Fruit fly (Drosophila melanogaster) whole organism, embryonic: ENCODE results near the gene Muc30E.

Experiments
- Abd-B ChIP-seq: fragments of 200-800 bp; sonication (Bioruptor generic); optimal IDR thresholded peaks from 2 replicates; lab custom pipeline; 2018; ENCODE audit warnings: missing biosample characterization, mild to moderate bottlenecking, missing genetic modification characterization, moderate library complexity
- CG1024 ChIP-seq: fragments of 200-800 bp; sonication (Bioruptor generic); IDR thresholded peaks from 2 replicates; pipeline ENCODE4 v1.3.6; 2022; ENCODE audit warnings: missing biosample characterization, missing genetic modification characterization
- CG12104 ChIP-seq: fragments of 200-800 bp; sonication (Bioruptor generic); optimal IDR thresholded peaks from 3 replicates; lab custom pipeline; 2016; ENCODE audit warnings: missing biosample characterization, missing genetic modification characterization
- CG12769 ChIP-seq: fragments of 200-800 bp; sonication (Bioruptor generic); optimal IDR thresholded peaks from 2 replicates; lab custom pipeline; 2019; ENCODE audit warnings: missing biosample characterization, mild to moderate bottlenecking, missing genetic modification characterization, moderate library complexity
- CG17186 ChIP-seq: fragments of 200-800 bp; sonication (Bioruptor generic); optimal IDR thresholded peaks from 3 replicates; lab custom pipeline; 2017; ENCODE audit warnings: missing biosample characterization, missing genetic modification reagents, missing genetic modification characterization
- CG18476 ChIP-seq: fragments of 200-800 bp; sonication (Bioruptor generic); optimal IDR thresholded peaks from 2 replicates; lab custom pipeline; 2016; ENCODE audit warnings: missing biosample characterization, mild to moderate bottlenecking, missing genetic modification characterization
- CG18619 ChIP-seq: fragments of 200-800 bp; sonication (Bioruptor generic); optimal IDR thresholded peaks from 3 replicates; lab custom pipeline; 2017; ENCODE audit warnings: missing biosample characterization, mild to moderate bottlenecking, missing genetic modification characterization
- CG2116 ChIP-seq: fragments of 200-800 bp; sonication (Bioruptor generic); optimal IDR thresholded peaks from 3 replicates; lab custom pipeline; 2018; ENCODE audit warnings: missing biosample characterization, mild to moderate bottlenecking, missing genetic modification characterization
- CG31224 ChIP-seq: fragments of 200-800 bp; sonication (Bioruptor generic); IDR thresholded peaks from 2 replicates; pipeline ENCODE4 v1.3.6; 2022; ENCODE audit warnings: missing biosample characterization, missing genetic modification characterization
- CG32767 ChIP-seq: fragments of 200-800 bp; sonication (Bioruptor generic); IDR thresholded peaks from 2 replicates; pipeline ENCODE4 v1.3.6; 2022; ENCODE audit warnings: missing biosample characterization, missing genetic modification characterization
- CG33213 ChIP-seq: fragments of 200-800 bp; sonication (Bioruptor generic); optimal IDR thresholded peaks from 3 replicates; lab custom pipeline; 2016; ENCODE audit warnings: missing biosample characterization, missing genetic modification characterization
- CG3407 ChIP-seq: fragments of 200-800 bp; sonication (Bioruptor generic); optimal IDR thresholded peaks from 2 replicates; lab custom pipeline; 2018; ENCODE audit warnings: missing biosample characterization, mild to moderate bottlenecking, missing genetic modification characterization
- CG4360 ChIP-seq: fragments of 200-800 bp; sonication (Bioruptor generic); IDR thresholded peaks from 2 replicates; pipeline ENCODE4 v1.3.6; 2022; ENCODE audit warnings: missing biosample characterization, missing genetic modification characterization
- CG6813 ChIP-seq: fragments of 200-800 bp; sonication (Bioruptor generic); optimal IDR thresholded peaks from 2 replicates; lab custom pipeline; 2017; ENCODE audit warnings: missing biosample characterization, missing genetic modification characterization, mild to moderate bottlenecking, moderate library complexity, missing genetic modification reagents
- CG7556 ChIP-seq: fragments of 200-800 bp; sonication (Bioruptor generic); optimal IDR thresholded peaks from 2 replicates; lab custom pipeline; 2017; ENCODE audit warnings: missing biosample characterization, mild to moderate bottlenecking, missing genetic modification characterization
- CG8290 ChIP-seq, 3 experiments: fragments of 200-800 bp; sonication (Bioruptor generic); optimal IDR thresholded peaks; 2 replicates each; lab custom pipeline; 2016 to 2019; ENCODE audit warnings: missing biosample characterization in 3 of 3, missing genetic modification characterization in 3 of 3, mild to moderate bottlenecking in 2 of 3, moderate library complexity in 1 of 3
- CG9817 ChIP-seq: fragments of 200-800 bp; sonication (Bioruptor generic); optimal IDR thresholded peaks from 2 replicates; lab custom pipeline; 2018; ENCODE audit warnings: missing biosample characterization, mild to moderate bottlenecking, missing genetic modification characterization, moderate library complexity
- CG9932 ChIP-seq: fragments of 200-800 bp; sonication (Bioruptor generic); IDR thresholded peaks from 2 replicates; pipeline ENCODE4 v1.3.6; 2022; ENCODE audit warnings: missing biosample characterization, missing genetic modification characterization
- Camta ChIP-seq: fragments of 200-800 bp; sonication (Bioruptor generic); optimal IDR thresholded peaks from 2 replicates; lab custom pipeline; 2016; ENCODE audit warnings: missing biosample characterization, missing genetic modification characterization
- CkIIα-i1 ChIP-seq: fragments of 200-800 bp; sonication (Bioruptor generic); IDR thresholded peaks from 2 replicates; pipeline ENCODE4 v1.3.6; 2022; ENCODE audit warnings: missing biosample characterization, missing genetic modification characterization
- Dad ChIP-seq: fragments of 200-800 bp; sonication (Bioruptor generic); optimal IDR thresholded peaks from 3 replicates; lab custom pipeline; 2016; ENCODE audit warnings: missing biosample characterization, missing genetic modification characterization
- Dek ChIP-seq: fragments of 200-800 bp; sonication (Bioruptor generic); optimal IDR thresholded peaks from 3 replicates; lab custom pipeline; 2019; ENCODE audit warnings: missing biosample characterization, mild to moderate bottlenecking, missing genetic modification characterization, moderate library complexity
- Dip2 ChIP-seq: fragments of 200-800 bp; sonication (Bioruptor generic); IDR thresholded peaks from 2 replicates; pipeline ENCODE4 v1.3.6; 2022; ENCODE audit warnings: missing biosample characterization, missing genetic modification characterization
- E2f1 ChIP-seq: fragments of 200-800 bp; sonication (Bioruptor generic); IDR thresholded peaks from 2 replicates; pipeline ENCODE4 v1.3.6; 2022; ENCODE audit warnings: missing biosample characterization, missing genetic modification characterization
- E2f2 ChIP-seq: fragments of 200-800 bp; sonication (Bioruptor generic); IDR thresholded peaks from 2 replicates; pipeline ENCODE4 v1.3.6; 2022; ENCODE audit warnings: missing biosample characterization, missing genetic modification characterization
- H15 ChIP-seq: fragments of 200-800 bp; sonication (Bioruptor generic); IDR thresholded peaks from 3 replicates; pipeline ENCODE4 v1.3.6; 2022; ENCODE audit warnings: missing biosample characterization, missing genetic modification characterization
- H2.0 ChIP-seq: fragments of 200-800 bp; sonication (Bioruptor generic); IDR thresholded peaks from 2 replicates; pipeline ENCODE4 v1.3.6; 2022; ENCODE audit warnings: missing biosample characterization, missing genetic modification characterization
- HLHmδ ChIP-seq: fragments of 200-800 bp; sonication (Bioruptor generic); optimal IDR thresholded peaks from 2 replicates; lab custom pipeline; 2018; ENCODE audit warnings: missing biosample characterization, mild to moderate bottlenecking, missing genetic modification characterization, moderate library complexity
- Hr39 ChIP-seq: fragments of >200 bp; optimal IDR thresholded peaks from 2 replicates; lab custom pipeline; 2017
- Kr ChIP-seq: fragments of 200-800 bp; sonication (Bioruptor generic); optimal IDR thresholded peaks from 2 replicates; lab custom pipeline; 2017; ENCODE audit warnings: missing biosample characterization, mild to moderate bottlenecking, missing genetic modification characterization
- Spps ChIP-seq: fragments of 200-800 bp; sonication (Bioruptor generic); optimal IDR thresholded peaks from 2 replicates; lab custom pipeline; 2018; ENCODE audit warnings: missing biosample characterization, mild to moderate bottlenecking, missing genetic modification characterization
- Stat92E ChIP-seq, 3 experiments: fragments of >200 bp in 2 of 3; fragments of 200-800 bp in 1 of 3; sonication (Bioruptor generic) in 1 of 3; optimal IDR thresholded peaks; 2 replicates each; lab custom pipeline; 2017 to 2019; ENCODE audit warnings: missing biosample characterization in 3 of 3, missing genetic modification characterization in 3 of 3, mild to moderate bottlenecking in 1 of 3, moderate library complexity in 1 of 3
- al ChIP-seq: fragments of 200-800 bp; sonication (Bioruptor generic); IDR thresholded peaks from 2 replicates; pipeline ENCODE4 v1.3.6; 2022; ENCODE audit warnings: missing biosample characterization, missing genetic modification characterization
- ato ChIP-seq: fragments of 200-800 bp; sonication (Bioruptor generic); IDR thresholded peaks from 2 replicates; pipeline ENCODE4 v1.3.6; 2022; ENCODE audit warnings: missing biosample characterization, missing genetic modification characterization; ENCODE audit not compliant: partially characterized antibody
- btn ChIP-seq: fragments of 200-800 bp; sonication (Bioruptor generic); optimal IDR thresholded peaks from 2 replicates; lab custom pipeline; 2016; ENCODE audit warnings: missing biosample characterization, missing genetic modification characterization
- croc ChIP-seq: fragments of 200-800 bp; sonication (Bioruptor generic); conservative IDR thresholded peaks from 3 replicates; pipeline ENCODE4 v1.3.6; 2022; ENCODE audit warnings: missing biosample characterization, missing genetic modification characterization
- crol ChIP-seq: fragments of 200-800 bp; sonication (Bioruptor generic); IDR thresholded peaks from 2 replicates; pipeline ENCODE4 v1.3.6; 2022; ENCODE audit warnings: missing biosample characterization, missing genetic modification characterization
- dati ChIP-seq: fragments of 200-800 bp; sonication (Bioruptor generic); IDR thresholded peaks from 2 replicates; pipeline ENCODE4 v1.3.6; 2022; ENCODE audit warnings: missing biosample characterization, missing genetic modification characterization
- ems ChIP-seq: fragments of 200-800 bp; sonication (Bioruptor generic); optimal IDR thresholded peaks from 3 replicates; lab custom pipeline; 2016; ENCODE audit warnings: missing biosample characterization, missing genetic modification characterization
- grn ChIP-seq: fragments of 200-800 bp; sonication (Bioruptor generic); optimal IDR thresholded peaks from 3 replicates; lab custom pipeline; 2017; ENCODE audit warnings: missing biosample characterization, missing genetic modification characterization
- ind ChIP-seq: fragments of 200-800 bp; sonication (Bioruptor generic); optimal IDR thresholded peaks from 3 replicates; lab custom pipeline; 2016; ENCODE audit warnings: missing biosample characterization, missing genetic modification characterization
- luna ChIP-seq: fragments of 200-800 bp; sonication (Bioruptor generic); optimal IDR thresholded peaks from 2 replicates; lab custom pipeline; 2016; ENCODE audit warnings: missing biosample characterization, missing genetic modification characterization
- mld ChIP-seq: fragments of 200-800 bp; sonication (Bioruptor generic); IDR thresholded peaks from 3 replicates; pipeline ENCODE4 v1.3.6; 2022; ENCODE audit warnings: missing biosample characterization, missing genetic modification characterization; ENCODE audit not compliant: partially characterized antibody
- oc ChIP-seq: fragments of 200-800 bp; sonication (Bioruptor generic); optimal IDR thresholded peaks from 2 replicates; lab custom pipeline; 2018; ENCODE audit warnings: missing biosample characterization, mild to moderate bottlenecking, missing genetic modification characterization, moderate library complexity
- pan ChIP-seq, 4 experiments: fragments of >200 bp in 3 of 4; fragments of 200-800 bp in 1 of 4; sonication (Bioruptor generic) in 1 of 4; optimal IDR thresholded peaks in 3 of 4; IDR thresholded peaks in 1 of 4; 2 replicates each; pipeline versions ENCODE4 v1.3.6 to Lab custom; 2017 to 2022; ENCODE audit warnings: missing biosample characterization in 2 of 4, missing genetic modification characterization in 2 of 4, mixed read lengths in 1 of 4
- rib ChIP-seq: fragments of 200-800 bp; sonication (Bioruptor generic); IDR thresholded peaks from 2 replicates; pipeline ENCODE4 v1.3.6; 2022; ENCODE audit warnings: missing biosample characterization, missing genetic modification characterization
- sens ChIP-seq: fragments of 200-800 bp; sonication (Bioruptor generic); peaks from one replicate; lab custom pipeline; 2016; ENCODE audit warnings: missing biosample characterization, missing genetic modification characterization
- seq ChIP-seq: fragments of 200-800 bp; sonication (Bioruptor generic); IDR thresholded peaks from 2 replicates; pipeline ENCODE4 v1.3.6; 2022; ENCODE audit warnings: missing biosample characterization, missing genetic modification characterization
- sima ChIP-seq: fragments of 200-800 bp; sonication (Bioruptor generic); optimal IDR thresholded peaks from 2 replicates; lab custom pipeline; 2016; ENCODE audit warnings: missing biosample characterization, missing genetic modification characterization
- toy ChIP-seq: fragments of 200-800 bp; sonication (Bioruptor generic); IDR thresholded peaks from 2 replicates; pipeline ENCODE4 v1.3.6; 2022; ENCODE audit warnings: missing biosample characterization, missing genetic modification characterization
- trh ChIP-seq: fragments of 200-800 bp; sonication (Bioruptor generic); optimal IDR thresholded peaks from 2 replicates; lab custom pipeline; 2016; ENCODE audit warnings: missing biosample characterization, missing genetic modification characterization
- zen ChIP-seq: fragments of 200-800 bp; sonication (Bioruptor generic); optimal IDR thresholded peaks from 3 replicates; lab custom pipeline; 2018; ENCODE audit warnings: missing biosample characterization, mild to moderate bottlenecking, missing genetic modification characterization, moderate library complexity

Muc30E gene

DNA sequence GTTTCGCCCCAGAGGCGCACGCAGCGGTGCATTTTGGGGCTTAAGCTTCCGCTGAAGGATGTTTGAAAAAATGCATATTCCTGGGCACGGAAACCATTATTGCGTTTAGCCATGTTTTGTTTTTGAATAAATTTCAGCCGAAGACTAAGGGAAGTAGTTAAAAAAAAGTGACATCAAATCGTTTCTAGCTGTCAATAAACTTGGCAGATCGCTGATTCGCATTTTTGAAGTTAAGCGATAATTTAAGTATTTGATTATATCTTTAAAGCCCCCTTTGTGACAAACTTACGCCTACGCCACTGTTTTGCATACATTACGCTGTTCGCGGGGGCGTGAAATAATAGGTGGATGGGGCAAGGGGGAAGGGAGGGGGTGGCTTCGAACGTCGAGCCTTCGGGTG is 38.6 kb downstream of the Muc30E start (continued):
- no peak for TF ChIP-seq CG4360 (GFP tag; lab: Robert Waterston, UW)
- TF ChIP-seq oc = no peak
- TF ChIP-seq rib (GFP tag; lab: Robert Waterston, UW) = no peak
- no peak for TF ChIP-seq ato (GFP tag; lab: Robert Waterston, UW)
- no peak for TF ChIP-seq sima (GFP tag; lab: Kevin White, UChicago)
- TF ChIP-seq Stat92E (GFP tag; optimal IDR thresholded peaks at IDR 0.05; lab: Kevin White, UChicago) = no peak
- no peak for TF ChIP-seq Abd-B
- no peak for TF ChIP-seq CG3407 (GFP tag; lab: Kevin White, UChicago)
- no peak for TF ChIP-seq zen (tag; lab: Kevin White, UChicago)
- no peak for TF ChIP-seq HLHmδ (GFP tag; lab: Kevin White, UChicago)
- TF ChIP-seq crol = no peak
- TF ChIP-seq luna (GFP tag; lab: Kevin White, UChicago) = no peak
- TF ChIP-seq toy (GFP tag; lab: Robert Waterston, UW) = no peak
- no peak for TF ChIP-seq CG32767 (GFP tag; lab: Robert Waterston, UW)
- TF ChIP-seq ind = peak; percentile 34
- no peak for TF ChIP-seq CG33213 (GFP tag; lab: Kevin White, UChicago)
- TF ChIP-seq Camta (GFP tag; lab: Kevin White, UChicago) = no peak
- no peak for TF ChIP-seq CG18619 (GFP tag; lab: Kevin White, UChicago)
- peak; percentile 15 for TF ChIP-seq CG6813
- no peak for TF ChIP-seq grn
- no peak for TF ChIP-seq H15 (GFP tag; lab: Robert Waterston, UW)
- no peak for TF ChIP-seq seq (GFP tag; lab: Robert Waterston, UW)
- no peak for TF ChIP-seq Spps (tag; lab: Kevin White, UChicago)
- no peak for TF ChIP-seq CkIIα-i1 (GFP tag; lab: Robert Waterston, UW)
- no peak for TF ChIP-seq ems (GFP tag; lab: Kevin White, UChicago)
- TF ChIP-seq CG1024 (GFP tag; lab: Robert Waterston, UW) = no peak
- no peak for TF ChIP-seq CG31224
- TF ChIP-seq al (GFP tag; lab: Robert Waterston, UW) = peak; percentile 14; the same call in 1 of the 2 replicates
- no peak for TF ChIP-seq Dad
- no peak for TF ChIP-seq mld
- TF ChIP-seq CG7556 (GFP tag; lab: Kevin White, UChicago) = peak; percentile 73
- TF ChIP-seq CG9817 = no peak
- no peak for TF ChIP-seq Dek (tag; lab: Kevin White, UChicago)
- TF ChIP-seq Kr (GFP tag; lab: Kevin White, UChicago) = no peak
- TF ChIP-seq CG12769 = peak; percentile 24
- TF ChIP-seq trh = no peak
- TF ChIP-seq CG17186 (GFP tag; lab: Kevin White, UChicago) = no peak
- TF ChIP-seq dati = no peak
- TF ChIP-seq btn (GFP tag; lab: Kevin White, UChicago) = no peak
- TF ChIP-seq CG9932 (GFP tag; lab: Robert Waterston, UW) = no peak
- no peak for TF ChIP-seq Hr39 (lab: Kevin White, UChicago)
- no peak for TF ChIP-seq CG8290 (GFP tag; optimal IDR thresholded peaks at IDR 0.05; lab: Kevin White, UChicago)
- TF ChIP-seq CG8290 (tag; optimal IDR thresholded peaks at IDR 0.05; lab: Kevin White, UChicago) = peak in 1 of 2 experiments; percentile 23
- no peak for TF ChIP-seq H2.0
- no peak for TF ChIP-seq Dip2 (GFP tag; lab: Robert Waterston, UW)
- TF ChIP-seq E2f2 = no peak
- no peak for TF ChIP-seq CG12104 (GFP tag; lab: Kevin White, UChicago)
- no peak for TF ChIP-seq pan (optimal IDR thresholded peaks at IDR 0.05; lab: Kevin White, UChicago)
- TF ChIP-seq pan (GFP tag; optimal IDR thresholded peaks at IDR 0.05 in 1 of 2, IDR thresholded peaks at IDR 0.05 in 1 of 2) = peak in 1 of 2 experiments; percentile 25
- TF ChIP-seq CG18476 = no peak
- peak; percentile 13 for TF ChIP-seq sens (GFP tag; lab: Kevin White, UChicago)
- TF ChIP-seq croc = no peak
- TF ChIP-seq E2f1 = no peak
- TF ChIP-seq CG2116 = no peak
